Worm (Caenorhabditis elegans) whole organism, L1 larva: ENCODE results near the gene ech-6.

Experiments
- alr-1 ChIP-seq: fragments of 200-800 bp; sonication (Bioruptor generic); optimal IDR thresholded peaks from 2 replicates; lab custom pipeline; 2018; ENCODE audit warnings: borderline replicate concordance, mild to moderate bottlenecking, missing genetic modification characterization, missing compliant biosample characterization
- blmp-1 ChIP-seq: fragments of 150-350 bp; optimal IDR thresholded peaks from 2 replicates; lab custom pipeline; 2014; ENCODE audit warnings: missing biosample characterization, missing genetic modification characterization
- egl-27 ChIP-seq, 2 experiments: fragments of 150-350 bp in 1 of 2; sonication (generic microtip); optimal IDR thresholded peaks; 3 replicates each; lab custom pipeline; 2017 to 2018; ENCODE audit warnings: missing biosample characterization in 2 of 2, missing genetic modification characterization in 2 of 2, missing genetic modification reagents in 2 of 2
- elt-2 ChIP-seq: sonication (generic microtip); optimal IDR thresholded peaks from 2 replicates; lab custom pipeline; 2016; ENCODE audit warnings: missing genetic modification characterization, mild to moderate bottlenecking, inconsistent platforms, missing compliant biosample characterization, missing genetic modification reagents
- hlh-4 ChIP-seq: sonication (generic microtip); optimal IDR thresholded peaks from 2 replicates; lab custom pipeline; 2016; ENCODE audit warnings: mild to moderate bottlenecking, missing genetic modification characterization, missing compliant biosample characterization
- lir-3 ChIP-seq: sonication (generic microtip); optimal IDR thresholded peaks from 2 replicates; lab custom pipeline; 2016; ENCODE audit warnings: mild to moderate bottlenecking, missing genetic modification characterization, moderate library complexity, missing compliant biosample characterization; ENCODE audit not compliant: poor library complexity
- mep-1 ChIP-seq: fragments of 150-350 bp; optimal IDR thresholded peaks from 2 replicates; lab custom pipeline; 2014; ENCODE audit warnings: missing biosample characterization, missing genetic modification characterization
- nhr-11 ChIP-seq: fragments of 150-350 bp; optimal IDR thresholded peaks from 2 replicates; lab custom pipeline; 2014; ENCODE audit warnings: missing biosample characterization, missing genetic modification characterization
- nhr-76 ChIP-seq: sonication (generic microtip); optimal IDR thresholded peaks from 2 replicates; lab custom pipeline; 2017; ENCODE audit warnings: missing biosample characterization, missing genetic modification characterization
- nhr-77 ChIP-seq: fragments of 150-350 bp; optimal IDR thresholded peaks from 2 replicates; lab custom pipeline; 2014; ENCODE audit warnings: missing biosample characterization, missing genetic modification characterization
- rnt-1 ChIP-seq: sonication (generic microtip); optimal IDR thresholded peaks from 2 replicates; lab custom pipeline; 2016; ENCODE audit warnings: mild to moderate bottlenecking, missing genetic modification characterization, moderate library complexity, missing compliant biosample characterization
- snpc-4 ChIP-seq: fragments of 150-350 bp; optimal IDR thresholded peaks from 2 replicates; lab custom pipeline; 2014; ENCODE audit warnings: missing biosample characterization, missing genetic modification characterization
- snu-23 ChIP-seq: sonication (generic microtip); optimal IDR thresholded peaks from 2 replicates; lab custom pipeline; 2016; ENCODE audit warnings: missing genetic modification characterization, missing compliant biosample characterization
- swsn-7 ChIP-seq: sonication (generic microtip); optimal IDR thresholded peaks from 2 replicates; lab custom pipeline; 2016; ENCODE audit warnings: missing genetic modification characterization, missing compliant biosample characterization

ce11 chrIII:9782483-9783081 is 29.9 kb upstream of the ech-6 start, which contains the start of gene R10E11.6:
- TF ChIP-seq blmp-1 (tag; lab: Kevin White, UChicago), result no peak
- no peak for TF ChIP-seq hlh-4 (tag; lab: Kevin White, UChicago)
- TF ChIP-seq rnt-1 (tag; lab: Kevin White, UChicago), result no peak
- no peak for TF ChIP-seq lir-3
- TF ChIP-seq elt-2 (tag; lab: Kevin White, UChicago), result no peak
- TF ChIP-seq snpc-4 (tag; lab: Kevin White, UChicago), result no peak
- TF ChIP-seq nhr-77 (tag; lab: Kevin White, UChicago), result no peak
- TF ChIP-seq alr-1 (tag; lab: Kevin White, UChicago), result no peak
- no peak for TF ChIP-seq snu-23
- no peak for TF ChIP-seq egl-27 (tag; optimal IDR thresholded peaks at IDR 0.05; lab: Kevin White, UChicago)
- no peak for TF ChIP-seq nhr-76
- TF ChIP-seq swsn-7 (tag; lab: Kevin White, UChicago), result no peak
- TF ChIP-seq nhr-11 (tag; lab: Kevin White, UChicago), result no peak
- no peak for TF ChIP-seq mep-1 (tag; lab: Kevin White, UChicago)
